Worm (Caenorhabditis elegans): Measurements from ENCODE around the gene mrps-17.
A peak's percentile ranks its signal among the peaks of the same experiment; 100 is the strongest.

The mrps-17 gene

DNA sequence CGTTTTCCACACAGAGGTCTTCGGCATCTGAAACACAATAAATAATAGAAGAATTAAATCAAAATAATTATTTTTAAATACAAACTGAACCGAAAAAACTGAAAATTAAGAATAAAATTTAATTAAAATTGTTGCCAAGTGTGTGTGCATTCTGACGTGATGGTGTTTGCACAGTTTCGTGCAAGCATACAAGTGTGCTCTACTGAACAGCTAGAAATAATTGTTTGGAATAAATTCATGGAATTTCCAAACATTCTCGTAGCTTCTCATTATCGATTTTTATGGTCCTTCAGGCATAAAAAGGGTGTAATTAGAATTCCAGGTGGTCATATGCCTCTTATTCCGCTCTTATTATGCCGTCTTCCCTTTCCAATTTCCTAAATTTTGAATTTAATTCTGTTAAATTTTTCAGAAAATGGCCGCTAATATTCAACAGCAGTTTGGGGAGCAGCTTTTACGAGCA is at the start of gene mrps-17, which contains the start of gene txdc-9:
Gene mrps-17 (minus strand): TSS at position 33 of the 463 bp plus-strand sequence.
Gene txdc-9 (plus strand): TSS at position 413 of the 463 bp plus-strand sequence.
- TF ChIP-seq dox-1 (GFP tag; IDR thresholded peaks at IDR 0.05), result peak; percentile 40; the same call in 1 of the 2 replicates
- TF ChIP-seq dpl-1 (GFP tag; optimal IDR thresholded peaks at IDR 0.05), result peak; percentile 36
- peak in 1 of 2 experiments; percentile 35 for TF ChIP-seq let-607 (tag; optimal IDR thresholded peaks at IDR 0.05)
- no peak for TF ChIP-seq zfh-2 (GFP tag; conservative IDR thresholded peaks at IDR 0.05)
- no peak for TF ChIP-seq gei-17 (GFP tag; optimal IDR thresholded peaks at IDR 0.05)
- no peak for TF ChIP-seq nhr-90 (tag; optimal IDR thresholded peaks at IDR 0.05)
- no peak for TF ChIP-seq unc-62 (GFP tag; optimal IDR thresholded peaks at IDR 0.05)
- TF ChIP-seq ztf-25 (GFP tag; IDR thresholded peaks at IDR 0.05), result no peak
- peak; percentile 47; the same call in 1 of the 2 replicates for TF ChIP-seq hmg-1.2 (GFP tag; IDR thresholded peaks at IDR 0.05)
- TF ChIP-seq hsf-1 (GFP tag; IDR thresholded peaks at IDR 0.05), result 0 out of 2 replicates have a peak, but pooled peaks have one; percentile 27
- TF ChIP-seq pbrm-1 (GFP tag; IDR thresholded peaks at IDR 0.05), result no peak
- peak; percentile 55 for TF ChIP-seq ztf-18 (tag; optimal IDR thresholded peaks at IDR 0.05)
- no peak for TF ChIP-seq K11D2.4 (GFP tag; IDR thresholded peaks at IDR 0.05)
- no peak for TF ChIP-seq cebp-1 (GFP tag; IDR thresholded peaks at IDR 0.05)
- TF ChIP-seq cebp-1 (tag; optimal IDR thresholded peaks at IDR 0.05), result peak; percentile 48
- TF ChIP-seq madf-8 (GFP tag; conservative IDR thresholded peaks at IDR 0.05), result no peak
- no peak for TF ChIP-seq ets-4 (GFP tag; optimal IDR thresholded peaks at IDR 0.05)
- peak in 1 of 3 experiments; percentile 67 for TF ChIP-seq lin-35 (GFP tag; optimal IDR thresholded peaks at IDR 0.05)
- TF ChIP-seq mcd-1 (GFP tag; IDR thresholded peaks at IDR 0.05), result peak; percentile 82
- TF ChIP-seq D2030.7 (GFP tag; IDR thresholded peaks at IDR 0.05), result 0 out of 2 replicates have a peak, but pooled peaks have one; percentile 19
- no peak for TF ChIP-seq ztf-22 (GFP tag; optimal IDR thresholded peaks at IDR 0.05)
- TF ChIP-seq B0019.2 (GFP tag; conservative IDR thresholded peaks at IDR 0.05), result 0 out of 2 replicates have a peak, but pooled peaks have one; percentile 39
- TF ChIP-seq snpc-1.3 (tag; optimal IDR thresholded peaks at IDR 0.05; ENCODE audit: insufficient read depth), result peak; percentile 70
- no peak for TF ChIP-seq ama-1 (optimal IDR thresholded peaks at IDR 0.05)
- TF ChIP-seq ama-1 (GFP tag; optimal IDR thresholded peaks at IDR 0.05), result peak in 1 of 2 experiments; percentile 13
- no peak for TF ChIP-seq F57C9.4 (tag; optimal IDR thresholded peaks at IDR 0.05)
- no peak for TF ChIP-seq egl-44 (GFP tag; IDR thresholded peaks at IDR 0.05)
- TF ChIP-seq tbx-9 (tag; optimal IDR thresholded peaks at IDR 0.05; ENCODE audit: borderline replicate concordance), result no peak
- TF ChIP-seq bed-2 (GFP tag; IDR thresholded peaks at IDR 0.05), result no peak
- peak; percentile 20 for TF ChIP-seq snpc-3.4 (tag; optimal IDR thresholded peaks at IDR 0.05)
- no peak for TF ChIP-seq ceh-79 (tag; optimal IDR thresholded peaks at IDR 0.05)
- peak; percentile 71 for TF ChIP-seq attf-5 (GFP tag; optimal IDR thresholded peaks at IDR 0.05)
- no peak for TF ChIP-seq lsy-27 (tag; optimal IDR thresholded peaks at IDR 0.05; ENCODE audit: borderline replicate concordance, insufficient read depth)
- TF ChIP-seq lin-54 (GFP tag; optimal IDR thresholded peaks at IDR 0.05), result peak; percentile 42
- no peak for TF ChIP-seq fkh-3 (tag; optimal IDR thresholded peaks at IDR 0.05)
- no peak for TF ChIP-seq B0261.1 (tag; optimal IDR thresholded peaks at IDR 0.05)
- TF ChIP-seq F55B11.4 (tag; optimal IDR thresholded peaks at IDR 0.05; ENCODE audit: borderline replicate concordance, insufficient read depth), result no peak
- no peak for TF ChIP-seq somi-1 (GFP tag; optimal IDR thresholded peaks at IDR 0.05)
- peak; percentile 16; the same call in 1 of the 2 replicates for TF ChIP-seq madf-6 (GFP tag; IDR thresholded peaks at IDR 0.05)
- peak; percentile 27 for TF ChIP-seq snpc-1.1 (tag; optimal IDR thresholded peaks at IDR 0.05; ENCODE audit: insufficient read depth)
- TF ChIP-seq mxl-1 (tag; optimal IDR thresholded peaks at IDR 0.05), result no peak
- peak; percentile 33 for TF ChIP-seq lin-40 (tag; optimal IDR thresholded peaks at IDR 0.05)
- TF ChIP-seq efl-1 (GFP tag; optimal IDR thresholded peaks at IDR 0.05), result peak; percentile 47
- peak; percentile 85 for TF ChIP-seq F23B12.7 (tag; optimal IDR thresholded peaks at IDR 0.05; ENCODE audit: insufficient read depth)
- TF ChIP-seq ZK185.1 (tag; optimal IDR thresholded peaks at IDR 0.05; ENCODE audit: poor library complexity, severe bottlenecking), result peak; percentile 5
- no peak for TF ChIP-seq let-526 (GFP tag; IDR thresholded peaks at IDR 0.05)
- TF ChIP-seq Y95B8A.8 (GFP tag; IDR thresholded peaks at IDR 0.05), result no peak

Measured in whole organism, young adult.